Fruit fly (Drosophila melanogaster) whole organism, embryonic: ENCODE results near the gene h-cup.

Experiments used
- Ada2b ChIP-seq: fragments of 200-800 bp; sonication (Bioruptor generic); IDR thresholded peaks from 2 replicates; pipeline ENCODE4 v1.3.6; 2022; ENCODE audit warnings: missing biosample characterization, missing genetic modification characterization
- BtbVII ChIP-seq: fragments of 200-800 bp; sonication (Bioruptor generic); optimal IDR thresholded peaks from 3 replicates; lab custom pipeline; 2017; ENCODE audit warnings: missing biosample characterization, mild to moderate bottlenecking, missing genetic modification characterization
- CG10543 ChIP-seq: fragments of 200-800 bp; sonication (Bioruptor generic); optimal IDR thresholded peaks from 3 replicates; lab custom pipeline; 2017; ENCODE audit warnings: missing biosample characterization, mild to moderate bottlenecking, missing genetic modification characterization, moderate library complexity
- CG11695 ChIP-seq: fragments of 200-800 bp; sonication (Bioruptor generic); IDR thresholded peaks from 3 replicates; pipeline ENCODE4 v1.3.6; 2022; ENCODE audit warnings: missing biosample characterization, missing genetic modification characterization
- CG12299 ChIP-seq: fragments of 200-800 bp; sonication (Bioruptor generic); optimal IDR thresholded peaks from 2 replicates; lab custom pipeline; 2018; ENCODE audit warnings: missing biosample characterization, mild to moderate bottlenecking, missing genetic modification characterization
- CG13894 ChIP-seq: fragments of 200-800 bp; sonication (Bioruptor generic); optimal IDR thresholded peaks from 3 replicates; lab custom pipeline; 2018; ENCODE audit warnings: missing biosample characterization, mild to moderate bottlenecking, missing genetic modification characterization, moderate library complexity
- CG16813 ChIP-seq: fragments of 200-800 bp; sonication (Bioruptor generic); IDR thresholded peaks from 3 replicates; pipeline ENCODE4 v1.3.6; 2022; ENCODE audit warnings: missing biosample characterization, missing genetic modification characterization; ENCODE audit not compliant: partially characterized antibody
- CG17568 ChIP-seq: fragments of 200-800 bp; sonication (Bioruptor generic); optimal IDR thresholded peaks from 2 replicates; lab custom pipeline; 2018; ENCODE audit warnings: missing biosample characterization, mild to moderate bottlenecking, missing genetic modification characterization, moderate library complexity
- CG18599 ChIP-seq: fragments of 200-800 bp; sonication (Bioruptor generic); optimal IDR thresholded peaks from 3 replicates; lab custom pipeline; 2017; ENCODE audit warnings: missing biosample characterization, missing genetic modification characterization, mild to moderate bottlenecking, moderate library complexity, missing genetic modification reagents
- CG2129 ChIP-seq: fragments of 200-800 bp; sonication (Bioruptor generic); IDR thresholded peaks from 2 replicates; pipeline ENCODE4 v1.3.6; 2022; ENCODE audit warnings: missing biosample characterization, missing genetic modification characterization; ENCODE audit not compliant: partially characterized antibody
- CG3163 ChIP-seq: fragments of 200-800 bp; sonication (Bioruptor generic); optimal IDR thresholded peaks from 3 replicates; lab custom pipeline; 2016; ENCODE audit warnings: missing biosample characterization, missing genetic modification characterization
- CG5180 ChIP-seq: fragments of 200-800 bp; sonication (Bioruptor generic); optimal IDR thresholded peaks from 3 replicates; lab custom pipeline; 2017; ENCODE audit warnings: missing biosample characterization, missing genetic modification characterization, mild to moderate bottlenecking, moderate library complexity, missing genetic modification reagents
- CG6254 ChIP-seq: fragments of 200-800 bp; sonication (Bioruptor generic); optimal IDR thresholded peaks from 3 replicates; lab custom pipeline; 2017; ENCODE audit warnings: mild to moderate bottlenecking, missing biosample characterization, missing genetic modification reagents, missing genetic modification characterization
- CG7372 ChIP-seq: fragments of 200-800 bp; sonication (Bioruptor generic); IDR thresholded peaks from 2 replicates; pipeline ENCODE4 v1.3.6; 2022; ENCODE audit warnings: missing biosample characterization, missing genetic modification characterization
- CG7963 ChIP-seq: fragments of 200-800 bp; sonication (Bioruptor generic); IDR thresholded peaks from 3 replicates; pipeline ENCODE4 v1.3.6; 2022; ENCODE audit warnings: missing biosample characterization, missing genetic modification characterization; ENCODE audit not compliant: partially characterized antibody
- CG8388 ChIP-seq: fragments of 200-800 bp; sonication (Bioruptor generic); optimal IDR thresholded peaks from 2 replicates; lab custom pipeline; 2019; ENCODE audit warnings: missing biosample characterization, mild to moderate bottlenecking, missing genetic modification characterization, moderate library complexity
- Dad ChIP-seq: fragments of 200-800 bp; sonication (Bioruptor generic); optimal IDR thresholded peaks from 3 replicates; lab custom pipeline; 2016; ENCODE audit warnings: missing biosample characterization, missing genetic modification characterization
- Dfd ChIP-seq, 2 experiments: fragments of >200 bp; optimal IDR thresholded peaks; 2 replicates each; lab custom pipeline; 2017; ENCODE audit warnings: missing biosample characterization in 2 of 2, missing genetic modification characterization in 2 of 2
- Ets65A ChIP-seq: fragments of 200-800 bp; sonication (Bioruptor generic); peaks from one replicate; lab custom pipeline; 2016; ENCODE audit warnings: missing biosample characterization, missing genetic modification characterization
- HHEX ChIP-seq: fragments of 200-800 bp; sonication (Bioruptor generic); optimal IDR thresholded peaks from 3 replicates; lab custom pipeline; 2017; ENCODE audit warnings: missing biosample characterization, mild to moderate bottlenecking, missing genetic modification characterization, missing genetic modification reagents
- Hr78 ChIP-seq, 2 experiments: fragments of 200-800 bp in 1 of 2; fragments of >200 bp in 1 of 2; sonication (Bioruptor generic) in 1 of 2; optimal IDR thresholded peaks; 2 replicates each; lab custom pipeline; 2017 to 2019; ENCODE audit warnings: missing biosample characterization in 2 of 2, missing genetic modification characterization in 2 of 2, mild to moderate bottlenecking in 1 of 2, moderate library complexity in 1 of 2
- Hsf ChIP-seq: fragments of 200-800 bp; sonication (Bioruptor generic); optimal IDR thresholded peaks from 3 replicates; lab custom pipeline; 2016; ENCODE audit warnings: missing biosample characterization, missing genetic modification characterization
- MTF-1 ChIP-seq: fragments of 200-800 bp; sonication (Bioruptor generic); optimal IDR thresholded peaks from 2 replicates; lab custom pipeline; 2018; ENCODE audit warnings: missing biosample characterization, mild to moderate bottlenecking, missing genetic modification characterization, borderline replicate concordance
- Max ChIP-seq: fragments of 200-800 bp; sonication (Bioruptor generic); optimal IDR thresholded peaks from 2 replicates; lab custom pipeline; 2016; ENCODE audit warnings: missing biosample characterization, mild to moderate bottlenecking, missing genetic modification characterization
- Meics ChIP-seq: fragments of 200-800 bp; sonication (Bioruptor generic); optimal IDR thresholded peaks from 2 replicates; lab custom pipeline; 2017; ENCODE audit warnings: missing biosample characterization, mild to moderate bottlenecking, missing genetic modification characterization
- Oaz ChIP-seq: fragments of 200-800 bp; sonication (Bioruptor generic); IDR thresholded peaks from 2 replicates; pipeline ENCODE4 v1.3.6; 2022; ENCODE audit warnings: missing biosample characterization, missing genetic modification characterization
- Oli ChIP-seq: fragments of 200-800 bp; sonication (Bioruptor generic); optimal IDR thresholded peaks from 2 replicates; lab custom pipeline; 2018; ENCODE audit warnings: missing biosample characterization, mild to moderate bottlenecking, missing genetic modification characterization, moderate library complexity
- PHDP ChIP-seq: fragments of 200-800 bp; sonication (Bioruptor generic); optimal IDR thresholded peaks from 3 replicates; lab custom pipeline; 2018; ENCODE audit warnings: missing biosample characterization, mild to moderate bottlenecking, missing genetic modification characterization, moderate library complexity
- Sin3A ChIP-seq: fragments of >200 bp; optimal IDR thresholded peaks from 2 replicates; lab custom pipeline; 2018
- ash1 ChIP-seq: fragments of 200-800 bp; sonication (Bioruptor generic); optimal IDR thresholded peaks from 2 replicates; lab custom pipeline; 2018; ENCODE audit warnings: missing biosample characterization, mild to moderate bottlenecking, missing genetic modification characterization
- ato ChIP-seq: fragments of 200-800 bp; sonication (Bioruptor generic); IDR thresholded peaks from 2 replicates; pipeline ENCODE4 v1.3.6; 2022; ENCODE audit warnings: missing biosample characterization, missing genetic modification characterization; ENCODE audit not compliant: partially characterized antibody
- br ChIP-seq: fragments of >200 bp; optimal IDR thresholded peaks from 2 replicates; lab custom pipeline; 2017
- caup ChIP-seq: fragments of 200-800 bp; sonication (Bioruptor generic); optimal IDR thresholded peaks from 3 replicates; lab custom pipeline; 2017; ENCODE audit warnings: missing biosample characterization, mild to moderate bottlenecking, missing genetic modification characterization, moderate library complexity; ENCODE audit not compliant: severe bottlenecking
- ci ChIP-seq: fragments of 200-800 bp; sonication (Bioruptor generic); IDR thresholded peaks from 3 replicates; pipeline ENCODE4 v1.3.6; 2022; ENCODE audit warnings: missing biosample characterization, missing genetic modification characterization
- dati ChIP-seq: fragments of 200-800 bp; sonication (Bioruptor generic); IDR thresholded peaks from 2 replicates; pipeline ENCODE4 v1.3.6; 2022; ENCODE audit warnings: missing biosample characterization, missing genetic modification characterization
- disco-r ChIP-seq: fragments of 200-800 bp; sonication (Bioruptor generic); optimal IDR thresholded peaks from 2 replicates; lab custom pipeline; 2016; ENCODE audit warnings: missing biosample characterization, missing genetic modification characterization
- exex ChIP-seq: fragments of 200-800 bp; sonication (Bioruptor generic); optimal IDR thresholded peaks from 4 replicates; lab custom pipeline; 2018; ENCODE audit warnings: missing biosample characterization, mild to moderate bottlenecking, missing genetic modification characterization, moderate library complexity
- eyg ChIP-seq: fragments of 200-800 bp; sonication (Bioruptor generic); optimal IDR thresholded peaks from 3 replicates; lab custom pipeline; 2016; ENCODE audit warnings: missing biosample characterization, missing genetic modification characterization
- fd3F ChIP-seq: fragments of 200-800 bp; sonication (Bioruptor generic); optimal IDR thresholded peaks from 2 replicates; lab custom pipeline; 2018; ENCODE audit warnings: missing biosample characterization, mild to moderate bottlenecking, missing genetic modification characterization, moderate library complexity
- gcm2 ChIP-seq: fragments of 200-800 bp; sonication (Bioruptor generic); optimal IDR thresholded peaks from 2 replicates; lab custom pipeline; 2016; ENCODE audit warnings: missing biosample characterization, missing genetic modification characterization
- ham ChIP-seq: fragments of 200-800 bp; sonication (Bioruptor generic); IDR thresholded peaks from 2 replicates; pipeline ENCODE4 v1.3.6; 2022; ENCODE audit warnings: missing biosample characterization, missing genetic modification characterization
- kah ChIP-seq: fragments of 200-800 bp; sonication (Bioruptor generic); optimal IDR thresholded peaks from 2 replicates; lab custom pipeline; 2018; ENCODE audit warnings: missing biosample characterization, mild to moderate bottlenecking, missing genetic modification characterization
- oc ChIP-seq: fragments of 200-800 bp; sonication (Bioruptor generic); optimal IDR thresholded peaks from 2 replicates; lab custom pipeline; 2018; ENCODE audit warnings: missing biosample characterization, mild to moderate bottlenecking, missing genetic modification characterization, moderate library complexity
- p53 ChIP-seq: fragments of 200-800 bp; sonication (Bioruptor generic); optimal IDR thresholded peaks from 2 replicates; lab custom pipeline; 2016; ENCODE audit warnings: missing biosample characterization, missing genetic modification characterization
- sug ChIP-seq: fragments of 200-800 bp; optimal IDR thresholded peaks from 2 replicates; lab custom pipeline; 2019; ENCODE audit warnings: missing biosample characterization, mild to moderate bottlenecking, missing genetic modification characterization, moderate library complexity
- vnd ChIP-seq: fragments of 200-800 bp; sonication (Bioruptor generic); IDR thresholded peaks from 3 replicates; pipeline ENCODE4 v1.3.6; 2022; ENCODE audit warnings: missing biosample characterization, missing genetic modification characterization; ENCODE audit not compliant: partially characterized antibody

The h-cup gene

dm6 chr3R:15407020-15407501, 24.3 kb upstream of the h-cup start, which contains the start of gene CG6125 (continued):
- TF ChIP-seq Ets65A (GFP tag; lab: Kevin White, UChicago), result no peak
- no peak for TF ChIP-seq CG16813 (GFP tag; lab: Robert Waterston, UW)
- TF ChIP-seq CG11695 (GFP tag; lab: Robert Waterston, UW), result no peak
- no peak for TF ChIP-seq CG17568 (GFP tag; lab: Kevin White, UChicago)
- no peak for TF ChIP-seq p53 (GFP tag; lab: Kevin White, UChicago)
- TF ChIP-seq CG6254 (GFP tag; lab: Kevin White, UChicago), result no peak
- peak; percentile 2 for TF ChIP-seq CG10543 (GFP tag; lab: Kevin White, UChicago)
- no peak for TF ChIP-seq ci (GFP tag; lab: Robert Waterston, UW)
- no peak for TF ChIP-seq CG3163
- no peak for TF ChIP-seq CG7963 (GFP tag; lab: Robert Waterston, UW)

- TF ChIP-seq CG13894 (tag; lab: Kevin White, UChicago) (peak; percentile 95), sug (tag; lab: Kevin White, UChicago) (no peak)
These were observed 23.6 kb upstream of the h-cup start for dm6 chr3R:15406393-15406792.

dm6 chr3R:15402654-15403053, 19.9 kb upstream of the h-cup start:
- TF ChIP-seq CG7372 (GFP tag; lab: Robert Waterston, UW) (0 out of 2 replicates have a peak, but pooled peaks have one; percentile 37), CG18599 (GFP tag; lab: Kevin White, UChicago) (peak; percentile 42), dati (GFP tag; lab: Robert Waterston, UW) (no peak), disco-r (GFP tag; lab: Kevin White, UChicago) (no peak), eyg (no peak), vnd (GFP tag; lab: Robert Waterston, UW) (no peak), gcm2 (no peak), Hsf (no peak), oc (no peak), Oli (tag; lab: Kevin White, UChicago) (no peak), MTF-1 (GFP tag; lab: Kevin White, UChicago) (peak; percentile 3), Ada2b (GFP tag; lab: Robert Waterston, UW) (0 out of 2 replicates have a peak, but pooled peaks have one; percentile 28), fd3F (GFP tag; lab: Kevin White, UChicago) (no peak), CG12299 (tag; lab: Kevin White, UChicago) (no peak), CG5180 (GFP tag; lab: Kevin White, UChicago) (peak; percentile 22), ham (GFP tag; lab: Robert Waterston, UW) (no peak), kah (GFP tag; lab: Kevin White, UChicago) (no peak), PHDP (tag; lab: Kevin White, UChicago) (no peak), ash1 (GFP tag; lab: Kevin White, UChicago) (no peak), Hr78 (GFP tag; optimal IDR thresholded peaks at IDR 0.05; lab: Kevin White, UChicago) (no peak), br (no peak), CG2129 (GFP tag; lab: Robert Waterston, UW) (no peak), Dad (no peak), CG8388 (GFP tag; lab: Kevin White, UChicago) (no peak), CG10543 (GFP tag; lab: Kevin White, UChicago) (peak; percentile 53), BtbVII (GFP tag; lab: Kevin White, UChicago) (peak; percentile 61), HHEX (GFP tag; lab: Kevin White, UChicago) (peak; percentile 22), CG17568 (GFP tag; lab: Kevin White, UChicago) (no peak), Dfd (GFP tag; optimal IDR thresholded peaks at IDR 0.05; lab: Kevin White, UChicago) (no peak), Meics (GFP tag; lab: Kevin White, UChicago) (peak; percentile 24), Max (no peak), Oaz (no peak), Sin3A (no peak), exex (peak; percentile 5), caup (GFP tag; lab: Kevin White, UChicago) (peak; percentile 20), ato (no peak)
